Worm (Caenorhabditis elegans) whole organism, early embryonic: ENCODE measurements around the gene dmd-6.

Experiments
- B0310.2 ChIP-seq: sonication (generic microtip); optimal IDR thresholded peaks from 2 replicates; lab custom pipeline; 2016; ENCODE audit warnings: mild to moderate bottlenecking, missing genetic modification characterization, missing compliant biosample characterization
- ama-1 ChIP-seq: fragments of 150-350 bp; optimal IDR thresholded peaks from 2 replicates; lab custom pipeline; 2014
- ceh-36 ChIP-seq: sonication (generic microtip); optimal IDR thresholded peaks from 2 replicates; lab custom pipeline; 2016; ENCODE audit warnings: missing genetic modification characterization, inconsistent platforms, missing compliant biosample characterization
- flt-1 ChIP-seq: fragments of 200-800 bp; sonication (Bioruptor generic); IDR thresholded peaks from 2 replicates; pipeline ENCODE4 v1.3.6; 2022; ENCODE audit warnings: missing genetic modification characterization, missing compliant biosample characterization
- hmbx-1 ChIP-seq: sonication (generic microtip); optimal IDR thresholded peaks from 2 replicates; lab custom pipeline; 2016; ENCODE audit warnings: mild to moderate bottlenecking, missing genetic modification characterization, missing compliant biosample characterization
- hnd-1 ChIP-seq: sonication (generic microtip); optimal IDR thresholded peaks from 2 replicates; lab custom pipeline; 2016; ENCODE audit warnings: missing genetic modification characterization, missing compliant biosample characterization
- tbx-11 ChIP-seq: fragments of 200-800 bp; sonication (Bioruptor generic); IDR thresholded peaks from 2 replicates; pipeline ENCODE4 v1.3.6; 2022; ENCODE audit warnings: missing genetic modification characterization, missing compliant biosample characterization
- tra-4 ChIP-seq: sonication (generic microtip); optimal IDR thresholded peaks from 2 replicates; lab custom pipeline; 2017; ENCODE audit warnings: missing genetic modification characterization, missing compliant biosample characterization

- TF ChIP-seq tra-4 (tag; lab: Kevin White, UChicago) = no peak
- no peak for TF ChIP-seq ama-1 (lab: Kevin White, UChicago)
- no peak for TF ChIP-seq ceh-36 (tag; lab: Kevin White, UChicago)
- TF ChIP-seq B0310.2 (tag; lab: Kevin White, UChicago) = no peak
- TF ChIP-seq hmbx-1 (tag; lab: Kevin White, UChicago) = no peak
- no peak for TF ChIP-seq hnd-1
- no peak for TF ChIP-seq tbx-11 (GFP tag; lab: Robert Waterston, UW)
- TF ChIP-seq flt-1 (GFP tag; lab: Robert Waterston, UW) = no peak
These were observed 22.2 kb upstream of the dmd-6 start for ce11 chrIV:14594249-14594648.
